Worm (Caenorhabditis elegans) whole organism, late embryonic: ENCODE results near the gene H23N18.5.

ENCODE experiments used
- F13H6.1 ChIP-seq: sonication (generic microtip); optimal IDR thresholded peaks from 2 replicates; lab custom pipeline; 2016; ENCODE audit warnings: missing genetic modification characterization, missing compliant biosample characterization
- ahr-1 ChIP-seq: sonication (generic microtip); optimal IDR thresholded peaks from 2 replicates; lab custom pipeline; 2016; ENCODE audit warnings: missing genetic modification characterization, missing compliant biosample characterization
- ceh-14 ChIP-seq: sonication (generic microtip); optimal IDR thresholded peaks from 2 replicates; lab custom pipeline; 2016; ENCODE audit warnings: missing genotype, missing genetic modification characterization, missing compliant biosample characterization
- ceh-18 ChIP-seq: sonication (generic microtip); optimal IDR thresholded peaks from 2 replicates; lab custom pipeline; 2016; ENCODE audit warnings: missing genetic modification characterization, missing compliant biosample characterization
- ceh-2 ChIP-seq: sonication (generic microtip); optimal IDR thresholded peaks from 2 replicates; lab custom pipeline; 2016; ENCODE audit warnings: missing genotype, missing genetic modification characterization, missing compliant biosample characterization
- ceh-24 ChIP-seq: sonication (generic microtip); optimal IDR thresholded peaks from 2 replicates; lab custom pipeline; 2016; ENCODE audit warnings: mild to moderate bottlenecking, missing genetic modification characterization, missing compliant biosample characterization
- ceh-31 ChIP-seq: sonication (generic microtip); optimal IDR thresholded peaks from 2 replicates; lab custom pipeline; 2016; ENCODE audit warnings: missing genetic modification characterization, missing compliant biosample characterization
- ceh-34 ChIP-seq: sonication (generic microtip); optimal IDR thresholded peaks from 2 replicates; lab custom pipeline; 2016; ENCODE audit warnings: mild to moderate bottlenecking, missing genetic modification characterization, missing compliant biosample characterization
- ceh-45 ChIP-seq: fragments of 200-800 bp; sonication (Bioruptor generic); IDR thresholded peaks from 2 replicates; pipeline ENCODE4 v1.3.6; 2022; ENCODE audit warnings: missing genetic modification reagents, missing genetic modification characterization, missing compliant biosample characterization
- ceh-48 ChIP-seq: sonication (generic microtip); optimal IDR thresholded peaks from 2 replicates; lab custom pipeline; 2016; ENCODE audit warnings: missing genetic modification characterization, inconsistent platforms, missing compliant biosample characterization
- ceh-9 ChIP-seq: sonication (generic microtip); optimal IDR thresholded peaks from 2 replicates; lab custom pipeline; 2016; ENCODE audit warnings: mild to moderate bottlenecking, missing genetic modification characterization, inconsistent platforms, missing compliant biosample characterization
- dmd-4 ChIP-seq: sonication (generic microtip); optimal IDR thresholded peaks from 2 replicates; lab custom pipeline; 2016; ENCODE audit warnings: borderline replicate concordance, missing genetic modification characterization, missing compliant biosample characterization
- eyg-1 ChIP-seq: sonication (generic microtip); optimal IDR thresholded peaks from 2 replicates; lab custom pipeline; 2016; ENCODE audit warnings: missing genotype, missing genetic modification characterization, missing compliant biosample characterization
- hlh-15 ChIP-seq: sonication (generic microtip); optimal IDR thresholded peaks from 2 replicates; lab custom pipeline; 2016; ENCODE audit warnings: missing genetic modification characterization, missing compliant biosample characterization
- lim-6 ChIP-seq: sonication (generic microtip); optimal IDR thresholded peaks from 2 replicates; lab custom pipeline; 2016; ENCODE audit warnings: missing genetic modification characterization, missing compliant biosample characterization
- madf-2 ChIP-seq: sonication (generic microtip); optimal IDR thresholded peaks from 2 replicates; lab custom pipeline; 2017; ENCODE audit warnings: missing genetic modification characterization, missing compliant biosample characterization
- nfya-1 ChIP-seq: sonication (generic microtip); optimal IDR thresholded peaks from 2 replicates; lab custom pipeline; 2017; ENCODE audit warnings: missing genetic modification characterization, mild to moderate bottlenecking, missing compliant biosample characterization, antibody characterized with exemption, moderate library complexity
- nhr-11 ChIP-seq: fragments of 150-350 bp; optimal IDR thresholded peaks from 2 replicates; lab custom pipeline; 2014; ENCODE audit warnings: missing biosample characterization, missing genetic modification characterization
- nhr-232 ChIP-seq: sonication (generic microtip); optimal IDR thresholded peaks from 2 replicates; lab custom pipeline; 2016; ENCODE audit warnings: missing genetic modification characterization, missing compliant biosample characterization
- npax-4 ChIP-seq: sonication (generic microtip); optimal IDR thresholded peaks from 2 replicates; lab custom pipeline; 2016; ENCODE audit warnings: missing genetic modification characterization, missing compliant biosample characterization
- odd-2 ChIP-seq: sonication (generic microtip); optimal IDR thresholded peaks from 2 replicates; lab custom pipeline; 2017; ENCODE audit warnings: antibody characterized with exemption, mild to moderate bottlenecking, missing genetic modification characterization, missing compliant biosample characterization
- pag-3 ChIP-seq: sonication (generic microtip); optimal IDR thresholded peaks from 2 replicates; lab custom pipeline; 2016; ENCODE audit warnings: missing compliant biosample characterization, missing genetic modification characterization, borderline replicate concordance
- pat-9 ChIP-seq: fragments of 200-800 bp; sonication (Bioruptor generic); optimal IDR thresholded peaks from 2 replicates; lab custom pipeline; 2018; ENCODE audit warnings: mild to moderate bottlenecking, missing genetic modification characterization, moderate library complexity, missing compliant biosample characterization
- pax-1 ChIP-seq: fragments of 150-350 bp; optimal IDR thresholded peaks from 2 replicates; lab custom pipeline; 2014; ENCODE audit warnings: missing biosample characterization, missing genetic modification characterization
- pha-2 ChIP-seq: sonication (generic microtip); optimal IDR thresholded peaks from 2 replicates; lab custom pipeline; 2017; ENCODE audit warnings: mild to moderate bottlenecking, missing genetic modification characterization, missing compliant biosample characterization
- pqm-1 ChIP-seq: sonication (generic microtip); optimal IDR thresholded peaks from 2 replicates; lab custom pipeline; 2016; ENCODE audit warnings: missing genetic modification characterization, missing compliant biosample characterization
- ref-2 ChIP-seq: sonication (generic microtip); optimal IDR thresholded peaks from 2 replicates; lab custom pipeline; 2016; ENCODE audit warnings: missing genetic modification characterization, missing compliant biosample characterization
- rnt-1 ChIP-seq: sonication (generic microtip); optimal IDR thresholded peaks from 2 replicates; lab custom pipeline; 2016; ENCODE audit warnings: missing genetic modification characterization, missing compliant biosample characterization
- sdc-2 ChIP-seq: sonication (generic microtip); optimal IDR thresholded peaks from 2 replicates; lab custom pipeline; 2016; ENCODE audit warnings: missing genotype, missing genetic modification characterization, missing compliant biosample characterization
- sox-4 ChIP-seq: sonication (generic microtip); optimal IDR thresholded peaks from 2 replicates; lab custom pipeline; 2017; ENCODE audit warnings: mild to moderate bottlenecking, missing genetic modification characterization, inconsistent platforms, missing compliant biosample characterization
- syd-9 ChIP-seq: sonication (generic microtip); optimal IDR thresholded peaks from 2 replicates; lab custom pipeline; 2016; ENCODE audit warnings: mild to moderate bottlenecking, missing genetic modification characterization, moderate library complexity, missing compliant biosample characterization
- tbx-2 ChIP-seq: sonication (generic microtip); optimal IDR thresholded peaks from 2 replicates; lab custom pipeline; 2016; ENCODE audit warnings: missing genetic modification characterization, missing compliant biosample characterization
- unc-3 ChIP-seq, 2 experiments: fragments of 200-800 bp in 1 of 2; sonication (Bioruptor generic) in 1 of 2; sonication (generic microtip) in 1 of 2; conservative IDR thresholded peaks in 1 of 2; optimal IDR thresholded peaks in 1 of 2; 2 replicates each; pipeline versions ENCODE4 v1.3.6 to Lab custom; 2016 to 2022; ENCODE audit warnings: missing compliant biosample characterization in 2 of 2, missing genetic modification characterization in 2 of 2, missing genetic modification reagents in 1 of 2
- unc-86 ChIP-seq: sonication (generic microtip); optimal IDR thresholded peaks from 2 replicates; lab custom pipeline; 2016; ENCODE audit warnings: missing genetic modification characterization, missing compliant biosample characterization
- zip-5 ChIP-seq: sonication (generic microtip); optimal IDR thresholded peaks from 2 replicates; lab custom pipeline; 2016; ENCODE audit warnings: missing genetic modification characterization, missing compliant biosample characterization
- ztf-16 ChIP-seq: sonication (generic microtip); optimal IDR thresholded peaks from 2 replicates; lab custom pipeline; 2017; ENCODE audit warnings: missing genetic modification characterization, missing compliant biosample characterization

Gene H23N18.5

DNA sequence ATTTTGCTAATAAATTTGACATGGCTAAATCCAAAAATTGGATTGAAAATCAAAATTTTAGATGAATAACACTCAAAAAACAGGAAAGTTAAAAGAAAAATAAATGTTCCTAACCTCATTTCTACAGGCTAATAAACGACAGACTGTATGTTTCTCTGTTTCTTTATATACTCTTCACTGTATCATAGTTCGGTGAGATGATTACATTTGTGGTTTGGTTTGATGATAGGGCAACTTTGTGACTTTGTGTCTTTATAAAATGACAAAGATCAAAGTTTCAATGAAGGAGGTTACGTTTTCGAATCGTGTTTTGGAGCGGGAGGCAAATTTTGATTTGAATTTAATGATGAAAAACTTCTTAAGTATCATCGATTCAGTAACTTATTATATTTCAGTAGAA lies 22.7 kb downstream of the H23N18.5 start, which contains the start of gene ugt-12:
Gene ugt-12, minus strand, starts transcription at position 153 of the 400 bp plus-strand sequence.
- no peak for TF ChIP-seq sdc-2
- no peak for TF ChIP-seq madf-2

DNA sequence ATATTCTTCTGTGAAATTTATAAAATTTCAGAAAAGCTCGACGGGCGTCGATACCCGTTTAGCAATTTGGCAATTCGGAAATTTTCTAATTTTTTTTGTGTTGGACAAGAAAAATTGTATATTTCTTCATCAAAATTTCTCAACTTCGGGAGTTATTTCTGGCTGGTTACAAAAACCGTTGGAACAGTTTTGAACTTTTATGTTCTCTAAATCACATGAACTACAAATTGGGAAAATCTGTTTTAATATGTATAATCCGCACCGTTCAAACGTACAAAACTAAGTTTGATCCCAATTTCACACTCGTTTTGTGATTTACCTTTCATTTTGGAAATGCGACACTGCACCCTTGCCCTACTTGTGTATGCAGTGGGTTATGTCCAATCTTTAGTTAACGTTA lies 26.8 kb downstream of the H23N18.5 start, which contains the start of gene T19H12.3:
Gene T19H12.3, plus strand, starts transcription at position 301 of the 400 bp plus-strand sequence.
- no peak for TF ChIP-seq ceh-48 (tag; lab: Kevin White, UChicago)
- TF ChIP-seq nhr-232 (tag; lab: Kevin White, UChicago): no peak
- TF ChIP-seq ceh-45: no peak
- TF ChIP-seq pha-2 (tag; lab: Kevin White, UChicago): no peak
- TF ChIP-seq lim-6 (tag; lab: Kevin White, UChicago): no peak
- no peak for TF ChIP-seq ceh-24
- no peak for TF ChIP-seq rnt-1
- TF ChIP-seq pat-9 (tag; lab: Kevin White, UChicago): no peak

DNA sequence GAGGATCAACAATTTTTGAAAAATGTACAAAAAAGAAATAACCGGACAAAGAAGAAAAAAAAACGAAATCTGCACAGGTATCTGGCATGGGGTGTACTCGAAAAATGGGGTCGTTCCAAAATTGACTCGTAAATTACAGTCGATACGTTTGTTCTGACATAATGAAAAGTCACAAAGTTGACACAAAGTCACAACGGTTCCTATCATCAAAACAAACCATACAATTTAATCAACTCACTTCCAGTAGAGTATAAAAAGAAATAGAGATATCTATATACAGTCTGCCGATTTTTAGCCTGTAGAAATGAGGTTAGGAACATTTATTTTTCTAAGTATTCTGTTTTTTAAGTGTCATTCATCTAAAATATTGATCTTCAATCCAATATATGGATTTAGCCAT lies 27.7 kb downstream of the H23N18.5 start, which contains the start of gene T19H12.12:
Gene T19H12.12, plus strand, starts transcription at position 301 of the 400 bp plus-strand sequence.
- TF ChIP-seq nhr-11 (tag; lab: Kevin White, UChicago) (no peak), ceh-18 (tag; lab: Kevin White, UChicago) (no peak), tbx-2 (no peak), ahr-1 (tag; lab: Kevin White, UChicago) (no peak), ceh-9 (tag; lab: Kevin White, UChicago) (no peak), dmd-4 (tag; lab: Kevin White, UChicago) (no peak), rnt-1 (no peak), nfya-1 (tag; lab: Kevin White, UChicago) (no peak), pag-3 (tag; lab: Kevin White, UChicago) (no peak), lim-6 (tag; lab: Kevin White, UChicago) (no peak), sox-4 (tag; lab: Kevin White, UChicago) (no peak), F13H6.1 (no peak), ceh-14 (no peak)
- TF ChIP-seq, all 69 proteins: peak for 0

DNA sequence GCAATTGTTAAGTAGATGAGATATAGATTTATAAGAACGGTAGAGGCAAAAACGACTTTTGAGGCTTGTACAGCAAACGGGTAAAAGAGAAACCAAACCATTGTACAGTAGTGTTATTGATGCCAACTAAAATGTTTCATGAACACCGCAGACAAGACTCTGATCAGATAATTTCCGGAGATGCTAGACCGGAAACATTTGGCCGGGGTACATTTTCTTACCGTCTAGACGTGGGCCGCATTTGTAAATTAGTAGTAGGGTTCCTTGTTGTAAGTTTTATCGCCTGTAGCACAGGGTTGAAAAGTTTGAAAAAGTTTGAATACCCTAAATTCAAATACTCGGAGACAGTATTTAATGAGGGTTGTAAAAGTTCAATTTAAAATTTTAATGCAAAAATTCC lies 30.8 kb downstream of the H23N18.5 start, which contains the start of gene str-32:
Gene str-32, minus strand, starts transcription at position 101 of the 400 bp plus-strand sequence.
- no peak for TF ChIP-seq odd-2 (tag; lab: Kevin White, UChicago)
- no peak for TF ChIP-seq ceh-31 (tag; lab: Kevin White, UChicago)
- no peak for TF ChIP-seq unc-3 (GFP tag; conservative IDR thresholded peaks at IDR 0.05; lab: Robert Waterston, UW)
- TF ChIP-seq unc-3 (tag; optimal IDR thresholded peaks at IDR 0.05; lab: Kevin White, UChicago): no peak
- no peak for TF ChIP-seq unc-86
- TF ChIP-seq syd-9 (tag; lab: Kevin White, UChicago): no peak
- TF ChIP-seq npax-4 (tag; lab: Kevin White, UChicago): no peak
- no peak for TF ChIP-seq F13H6.1

DNA sequence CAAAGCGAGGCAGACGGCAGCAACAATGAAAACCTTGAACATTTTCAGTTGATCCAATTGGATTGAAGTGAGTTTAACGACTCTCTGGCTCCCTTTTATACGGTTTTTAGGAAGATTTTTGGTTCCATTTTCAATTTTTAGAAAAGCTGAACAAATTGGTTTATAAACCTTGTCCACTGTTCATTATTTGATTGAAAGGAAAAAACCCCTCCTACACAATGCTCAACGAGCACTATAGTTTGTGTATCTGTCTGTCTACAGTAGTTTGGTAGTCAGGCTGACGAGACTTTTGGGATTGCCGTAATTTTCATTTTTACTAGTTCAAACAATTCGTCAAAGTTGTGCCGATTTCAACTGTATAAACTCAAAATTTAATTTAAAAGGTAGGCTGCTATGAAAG lies 32.9 kb downstream of the H23N18.5 start, which contains the start of gene T19H12.15:
Gene T19H12.15, minus strand, starts transcription at position 101 of the 400 bp plus-strand sequence.
- TF ChIP-seq unc-3 (GFP tag; conservative IDR thresholded peaks at IDR 0.05; lab: Robert Waterston, UW) (no peak), unc-3 (tag; optimal IDR thresholded peaks at IDR 0.05; lab: Kevin White, UChicago) (no peak), ref-2 (tag; lab: Kevin White, UChicago) (no peak), tbx-2 (no peak), hlh-15 (no peak), ztf-16 (tag; lab: Kevin White, UChicago) (no peak), ceh-2 (no peak), ceh-18 (tag; lab: Kevin White, UChicago) (no peak), pax-1 (tag; lab: Kevin White, UChicago) (no peak), ceh-34 (tag; lab: Kevin White, UChicago) (no peak), zip-5 (no peak), eyg-1 (tag; lab: Kevin White, UChicago) (no peak), pqm-1 (tag; lab: Kevin White, UChicago) (no peak), nhr-232 (tag; lab: Kevin White, UChicago) (no peak), pag-3 (tag; lab: Kevin White, UChicago) (no peak), ceh-24 (no peak)
